Worm (Caenorhabditis elegans) whole organism, midembryonic: Measurements from ENCODE around the gene srx-1.

Experiments
- T22C8.4 ChIP-seq: fragments of 200-800 bp; sonication (Bioruptor generic); IDR thresholded peaks from 2 replicates; pipeline ENCODE4 v1.3.6; 2022; ENCODE audit warnings: missing genetic modification characterization, missing compliant biosample characterization
- cog-1 ChIP-seq: sonication (generic microtip); optimal IDR thresholded peaks from 2 replicates; lab custom pipeline; 2016; ENCODE audit warnings: missing genetic modification characterization, missing compliant biosample characterization
- flt-1 ChIP-seq: fragments of 200-800 bp; sonication (Bioruptor generic); IDR thresholded peaks from 2 replicates; pipeline ENCODE4 v1.3.6; 2022; ENCODE audit warnings: missing genetic modification characterization, missing compliant biosample characterization
- klf-2 ChIP-seq: fragments of 200-800 bp; sonication (Bioruptor generic); conservative IDR thresholded peaks from 2 replicates; pipeline ENCODE4 v1.3.6; 2022; ENCODE audit warnings: missing genetic modification reagents, missing genetic modification characterization, missing compliant biosample characterization
- med-1 ChIP-seq: sonication (generic microtip); optimal IDR thresholded peaks from 2 replicates; lab custom pipeline; 2017; ENCODE audit warnings: missing genetic modification characterization, mild to moderate bottlenecking, missing compliant biosample characterization, antibody characterized with exemption, missing genetic modification reagents; ENCODE audit not compliant: insufficient read depth
- ref-1 ChIP-seq: fragments of 200-800 bp; sonication (Bioruptor generic); conservative IDR thresholded peaks from 2 replicates; pipeline ENCODE4 v1.3.6; 2022; ENCODE audit warnings: missing genetic modification reagents, missing genetic modification characterization, missing compliant biosample characterization
- tab-1 ChIP-seq: fragments of 200-800 bp; sonication (Bioruptor generic); IDR thresholded peaks from 2 replicates; pipeline ENCODE4 v1.3.6; 2022; ENCODE audit warnings: missing genetic modification characterization, missing compliant biosample characterization
- ztf-23 ChIP-seq: fragments of 200-800 bp; sonication (Bioruptor generic); IDR thresholded peaks from 2 replicates; pipeline ENCODE4 v1.3.6; 2022; ENCODE audit warnings: missing genetic modification reagents, missing genetic modification characterization, missing compliant biosample characterization
- ztf-29 ChIP-seq: fragments of 200-800 bp; sonication (Bioruptor generic); IDR thresholded peaks from 2 replicates; pipeline ENCODE4 v1.3.6; 2022; ENCODE audit warnings: missing genetic modification reagents, missing genetic modification characterization, missing compliant biosample characterization

The srx-1 gene

ce11 chrV:8984783-8985182, 18.7 kb upstream of the srx-1 start:
- TF ChIP-seq klf-2 (GFP tag; lab: Robert Waterston, UW) = no peak
- TF ChIP-seq T22C8.4 (GFP tag; lab: Robert Waterston, UW) = no peak
- no peak for TF ChIP-seq tab-1 (GFP tag; lab: Robert Waterston, UW)
- no peak for TF ChIP-seq flt-1
- TF ChIP-seq ztf-23 (GFP tag; lab: Robert Waterston, UW) = no peak
- no peak for TF ChIP-seq ztf-29 (GFP tag; lab: Robert Waterston, UW)

- TF ChIP-seq T22C8.4 (GFP tag; lab: Robert Waterston, UW) = no peak
These were observed 17.7 kb upstream of the srx-1 start, which contains the start of gene str-85 for ce11 chrV:8985740-8986139. Gene str-85, minus strand, starts transcription at chrV:8985840.

ce11 chrV:8988104-8988503, 15.4 kb upstream of the srx-1 start, which contains the start of gene str-87:
Gene str-87, minus strand, starts transcription at chrV:8988204.
- no peak for TF ChIP-seq cog-1
- TF ChIP-seq flt-1 = no peak
- no peak for TF ChIP-seq tab-1 (GFP tag; lab: Robert Waterston, UW)
- TF ChIP-seq ref-1 = no peak
- TF ChIP-seq klf-2 (GFP tag; lab: Robert Waterston, UW) = no peak
- TF ChIP-seq ztf-23 (GFP tag; lab: Robert Waterston, UW) = no peak
- TF ChIP-seq ztf-29 (GFP tag; lab: Robert Waterston, UW) = no peak
- no peak for TF ChIP-seq med-1 (GFP tag; lab: Kevin White, UChicago)
- no peak for TF ChIP-seq T22C8.4 (GFP tag; lab: Robert Waterston, UW)

- no peak for TF ChIP-seq klf-2 (GFP tag; lab: Robert Waterston, UW)
- TF ChIP-seq T22C8.4 (GFP tag; lab: Robert Waterston, UW) = no peak
- TF ChIP-seq ztf-29 (GFP tag; lab: Robert Waterston, UW) = no peak
- no peak for TF ChIP-seq flt-1
- TF ChIP-seq med-1 (GFP tag; lab: Kevin White, UChicago) = no peak
- TF ChIP-seq ref-1 = no peak
- TF ChIP-seq tab-1 (GFP tag; lab: Robert Waterston, UW) = no peak
- TF ChIP-seq cog-1 = no peak
- TF ChIP-seq ztf-23 (GFP tag; lab: Robert Waterston, UW) = no peak
These were observed 13.2 kb upstream of the srx-1 start, which contains the start of gene F59E11.7 for ce11 chrV:8990194-8990649. Gene F59E11.7, plus strand, starts transcription at chrV:8990244.

- TF ChIP-seq flt-1 (no peak), ztf-29 (GFP tag; lab: Robert Waterston, UW) (no peak), klf-2 (GFP tag; lab: Robert Waterston, UW) (no peak), ztf-23 (GFP tag; lab: Robert Waterston, UW) (no peak), med-1 (GFP tag; lab: Kevin White, UChicago) (no peak)
These were observed 11.8 kb upstream of the srx-1 start, which contains the start of gene F59E11.6 for ce11 chrV:8991679-8992078. Gene F59E11.6, plus strand, starts transcription at chrV:8991789.

ce11 chrV:8994272-8994671, 9.2 kb upstream of the srx-1 start:
- TF ChIP-seq ztf-29 (GFP tag; lab: Robert Waterston, UW) (no peak), cog-1 (no peak), ztf-23 (GFP tag; lab: Robert Waterston, UW) (no peak), tab-1 (GFP tag; lab: Robert Waterston, UW) (no peak), klf-2 (GFP tag; lab: Robert Waterston, UW) (no peak), ref-1 (no peak), med-1 (GFP tag; lab: Kevin White, UChicago) (no peak), T22C8.4 (GFP tag; lab: Robert Waterston, UW) (no peak), flt-1 (no peak)

ce11 chrV:8994801-8995200, 8.7 kb upstream of the srx-1 start, which contains the start of gene F59E11.5:
Gene F59E11.5, plus strand, starts transcription at chrV:8995101.
- TF ChIP-seq ztf-23 (GFP tag; lab: Robert Waterston, UW) (no peak), med-1 (GFP tag; lab: Kevin White, UChicago) (no peak), ztf-29 (GFP tag; lab: Robert Waterston, UW) (no peak), tab-1 (GFP tag; lab: Robert Waterston, UW) (no peak), flt-1 (no peak), ref-1 (no peak), T22C8.4 (GFP tag; lab: Robert Waterston, UW) (no peak), cog-1 (no peak), klf-2 (GFP tag; lab: Robert Waterston, UW) (no peak)

- no peak for TF ChIP-seq T22C8.4 (GFP tag; lab: Robert Waterston, UW)
- TF ChIP-seq cog-1 = no peak
- no peak for TF ChIP-seq ztf-23 (GFP tag; lab: Robert Waterston, UW)
- TF ChIP-seq ztf-29 (GFP tag; lab: Robert Waterston, UW) = no peak
- no peak for TF ChIP-seq ref-1
These were observed 2.3 kb upstream of the srx-1 start, which contains the start of gene F59E11.2 for ce11 chrV:9001175-9001574. Gene F59E11.2, plus strand, starts transcription at chrV:9001475.

ce11 chrV:9005243-9005642, 1.8 kb downstream of the srx-1 start, which contains the start of gene srx-3:
Gene srx-3, plus strand, starts transcription at chrV:9005543.
- TF ChIP-seq T22C8.4 (GFP tag; lab: Robert Waterston, UW) (no peak), ztf-29 (GFP tag; lab: Robert Waterston, UW) (no peak), flt-1 (no peak)

ce11 chrV:9009175-9009574, 5.7 kb downstream of the srx-1 start, which contains the start of gene srx-2:
Gene srx-2, plus strand, starts transcription at chrV:9009475.
- TF ChIP-seq med-1 (GFP tag; lab: Kevin White, UChicago) (no peak), T22C8.4 (GFP tag; lab: Robert Waterston, UW) (no peak), cog-1 (no peak), ztf-29 (GFP tag; lab: Robert Waterston, UW) (no peak), tab-1 (GFP tag; lab: Robert Waterston, UW) (no peak), ref-1 (no peak), klf-2 (GFP tag; lab: Robert Waterston, UW) (no peak), ztf-23 (GFP tag; lab: Robert Waterston, UW) (no peak), flt-1 (no peak)
